Worm (Caenorhabditis elegans) whole organism, L4 larva: Measurements from ENCODE around the gene fsn-1.

Experiments used
- D1046.2 ChIP-seq: fragments of 200-800 bp; sonication (Bioruptor generic); IDR thresholded peaks from 2 replicates; pipeline ENCODE4 v1.3.6; 2022; ENCODE audit warnings: missing genetic modification characterization, missing compliant biosample characterization
- F10B5.3 ChIP-seq: sonication (generic microtip); optimal IDR thresholded peaks from 2 replicates; lab custom pipeline; 2016; ENCODE audit warnings: mild to moderate bottlenecking, missing genetic modification characterization, missing compliant biosample characterization
- R02D3.7 ChIP-seq: fragments of 150-350 bp; sonication (generic microtip); optimal IDR thresholded peaks from 3 replicates; lab custom pipeline; 2014; ENCODE audit warnings: missing biosample characterization, missing genetic modification characterization
- Y75B8A.6 ChIP-seq: fragments of 200-800 bp; sonication (Bioruptor generic); IDR thresholded peaks from 2 replicates; pipeline ENCODE4 v1.3.6; 2022; ENCODE audit warnings: missing genetic modification reagents, missing genetic modification characterization, missing compliant biosample characterization
- aha-1 ChIP-seq: fragments of 150-350 bp; peaks from one replicate; lab custom pipeline; 2014; ENCODE audit warnings: missing biosample characterization, missing genetic modification characterization
- arid-1 ChIP-seq: fragments of 200-800 bp; sonication (Bioruptor generic); conservative IDR thresholded peaks from 2 replicates; pipeline ENCODE4 v1.3.6; 2022; ENCODE audit warnings: missing genetic modification reagents, missing genetic modification characterization, missing compliant biosample characterization
- attf-4 ChIP-seq: sonication (generic microtip); optimal IDR thresholded peaks from 3 replicates; lab custom pipeline; 2017; ENCODE audit warnings: missing biosample characterization, missing genetic modification characterization
- ceh-20 ChIP-seq: fragments of 200-800 bp; sonication (Bioruptor generic); IDR thresholded peaks from 2 replicates; pipeline ENCODE4 v1.3.6; 2022; ENCODE audit warnings: missing genetic modification reagents, missing genetic modification characterization, missing compliant biosample characterization
- ceh-28 ChIP-seq: fragments of 150-350 bp; optimal IDR thresholded peaks from 2 replicates; lab custom pipeline; 2014; ENCODE audit warnings: missing biosample characterization, missing genetic modification reagents, missing genetic modification characterization
- ceh-32 ChIP-seq: sonication (generic microtip); optimal IDR thresholded peaks from 2 replicates; lab custom pipeline; 2016; ENCODE audit warnings: mild to moderate bottlenecking, missing genetic modification characterization, missing compliant biosample characterization; ENCODE audit not compliant: poor library complexity
- ceh-44 ChIP-seq: fragments of 200-800 bp; sonication (Bioruptor generic); IDR thresholded peaks from 2 replicates; pipeline ENCODE4 v1.3.6; 2022; ENCODE audit warnings: missing genetic modification reagents, missing genetic modification characterization, missing compliant biosample characterization
- ceh-82 ChIP-seq: sonication (generic microtip); optimal IDR thresholded peaks from 2 replicates; lab custom pipeline; 2017; ENCODE audit warnings: missing biosample characterization, missing genetic modification characterization
- ctbp-1 ChIP-seq: fragments of 200-800 bp; sonication (Bioruptor generic); IDR thresholded peaks from 2 replicates; pipeline ENCODE4 v1.3.6; 2022; ENCODE audit warnings: missing genetic modification reagents, missing genetic modification characterization, missing compliant biosample characterization
- daf-16 ChIP-seq, 3 experiments: sonication (generic microtip); optimal IDR thresholded peaks; 2 replicates each; lab custom pipeline; 2016 to 2017; ENCODE audit warnings: missing genetic modification characterization in 3 of 3, missing genetic modification reagents in 3 of 3, mild to moderate bottlenecking in 2 of 3, missing compliant biosample characterization in 2 of 3, missing biosample characterization in 1 of 3, moderate library complexity in 1 of 3
- dmd-6 ChIP-seq: fragments of 200-800 bp; sonication (Bioruptor generic); IDR thresholded peaks from 2 replicates; pipeline ENCODE4 v1.3.6; 2022; ENCODE audit warnings: missing genetic modification reagents, missing genetic modification characterization, missing compliant biosample characterization
- dmd-9 ChIP-seq: fragments of 200-800 bp; sonication (Bioruptor generic); IDR thresholded peaks from 2 replicates; pipeline ENCODE4 v1.3.6; 2022; ENCODE audit warnings: missing genetic modification reagents, missing genetic modification characterization, missing compliant biosample characterization
- dve-1 ChIP-seq: sonication (generic microtip); optimal IDR thresholded peaks from 2 replicates; lab custom pipeline; 2017; ENCODE audit warnings: antibody characterized with exemption, mild to moderate bottlenecking, missing genetic modification characterization, missing compliant biosample characterization; ENCODE audit not compliant: insufficient read depth
- hif-1 ChIP-seq, 2 experiments: sonication (generic microtip); optimal IDR thresholded peaks; 2 replicates each; lab custom pipeline; 2016 to 2017; ENCODE audit warnings: missing compliant biosample characterization in 2 of 2, missing genetic modification characterization in 2 of 2, missing genetic modification reagents in 2 of 2, missing genotype in 2 of 2, mild to moderate bottlenecking in 1 of 2
- hlh-11 ChIP-seq: fragments of 200-800 bp; sonication (Bioruptor generic); optimal IDR thresholded peaks from 2 replicates; lab custom pipeline; 2018; ENCODE audit warnings: mild to moderate bottlenecking, missing genetic modification characterization, missing compliant biosample characterization
- hlh-30 ChIP-seq: sonication (generic microtip); optimal IDR thresholded peaks from 2 replicates; lab custom pipeline; 2017; ENCODE audit warnings: antibody characterized with exemption, mild to moderate bottlenecking, missing genetic modification characterization, missing compliant biosample characterization; ENCODE audit not compliant: insufficient read depth
- jun-1 ChIP-seq: fragments of 150-350 bp; optimal IDR thresholded peaks from 2 replicates; lab custom pipeline; 2014; ENCODE audit warnings: missing biosample characterization, missing genetic modification reagents, missing genetic modification characterization
- lim-7 ChIP-seq: fragments of 200-800 bp; sonication (Bioruptor generic); IDR thresholded peaks from 2 replicates; pipeline ENCODE4 v1.3.6; 2022; ENCODE audit warnings: missing genetic modification characterization, missing compliant biosample characterization
- lin-38 ChIP-seq: fragments of 200-800 bp; sonication (Bioruptor generic); IDR thresholded peaks from 2 replicates; pipeline ENCODE4 v1.3.6; 2022; ENCODE audit warnings: missing genetic modification reagents, missing genetic modification characterization, missing compliant biosample characterization
- lin-39 ChIP-seq: fragments of 150-350 bp; optimal IDR thresholded peaks from 2 replicates; lab custom pipeline; 2014; ENCODE audit warnings: missing biosample characterization, missing genetic modification reagents, missing genetic modification characterization
- madf-5 ChIP-seq, 2 experiments: fragments of 200-800 bp; sonication (Bioruptor generic); IDR thresholded peaks; 2 replicates each; pipeline ENCODE4 v1.3.6; 2022; ENCODE audit warnings: missing compliant biosample characterization in 2 of 2, missing genetic modification characterization in 2 of 2
- mdt-29 ChIP-seq: fragments of 200-800 bp; sonication (Bioruptor generic); IDR thresholded peaks from 2 replicates; pipeline ENCODE4 v1.3.6; 2022; ENCODE audit warnings: missing genetic modification reagents, missing genetic modification characterization, missing compliant biosample characterization
- mxl-3 ChIP-seq: fragments of 200-800 bp; sonication (Bioruptor generic); optimal IDR thresholded peaks from 2 replicates; lab custom pipeline; 2018; ENCODE audit warnings: mild to moderate bottlenecking, missing genetic modification characterization, missing compliant biosample characterization
- nhr-102 ChIP-seq: sonication (generic microtip); optimal IDR thresholded peaks from 2 replicates; lab custom pipeline; 2016; ENCODE audit warnings: mild to moderate bottlenecking, missing genetic modification characterization, moderate library complexity, missing compliant biosample characterization
- nhr-28 ChIP-seq: fragments of 150-350 bp; optimal IDR thresholded peaks from 2 replicates; lab custom pipeline; 2014; ENCODE audit warnings: missing biosample characterization, missing genetic modification characterization
- nhr-42 ChIP-seq: fragments of 200-800 bp; sonication (Bioruptor generic); IDR thresholded peaks from 2 replicates; pipeline ENCODE4 v1.3.6; 2022; ENCODE audit warnings: missing genetic modification characterization, missing compliant biosample characterization
- nhr-48 ChIP-seq: sonication (generic microtip); optimal IDR thresholded peaks from 2 replicates; lab custom pipeline; 2016; ENCODE audit warnings: mild to moderate bottlenecking, missing genetic modification characterization, missing compliant biosample characterization
- nhr-6 ChIP-seq: fragments of 150-350 bp; optimal IDR thresholded peaks from 2 replicates; lab custom pipeline; 2014; ENCODE audit warnings: missing biosample characterization, missing genetic modification characterization
- nhr-77 ChIP-seq: fragments of 150-350 bp; optimal IDR thresholded peaks from 2 replicates; lab custom pipeline; 2014; ENCODE audit warnings: missing biosample characterization, missing genetic modification characterization
- php-3 ChIP-seq: fragments of 200-800 bp; sonication (Bioruptor generic); IDR thresholded peaks from 2 replicates; pipeline ENCODE4 v1.3.6; 2022; ENCODE audit warnings: missing genetic modification reagents, missing genetic modification characterization, missing compliant biosample characterization
- set-16 ChIP-seq: fragments of 200-800 bp; sonication (Bioruptor generic); IDR thresholded peaks from 2 replicates; pipeline ENCODE4 v1.3.6; 2022; ENCODE audit warnings: missing genetic modification reagents, missing genetic modification characterization, missing compliant biosample characterization
- skn-1 ChIP-seq: fragments of 150-350 bp; optimal IDR thresholded peaks from 2 replicates; lab custom pipeline; 2014; ENCODE audit warnings: missing biosample characterization, missing genetic modification characterization
- snpc-1.2 ChIP-seq: fragments of 200-800 bp; sonication (Bioruptor generic); IDR thresholded peaks from 2 replicates; pipeline ENCODE4 v1.3.6; 2022; ENCODE audit warnings: missing genetic modification reagents, missing genetic modification characterization, missing compliant biosample characterization
- spr-1 ChIP-seq: sonication (generic microtip); optimal IDR thresholded peaks from 2 replicates; lab custom pipeline; 2016; ENCODE audit warnings: mild to moderate bottlenecking, missing genetic modification characterization, missing compliant biosample characterization
- spr-3 ChIP-seq: fragments of 200-800 bp; sonication (Bioruptor generic); optimal IDR thresholded peaks from 2 replicates; lab custom pipeline; 2018; ENCODE audit warnings: mild to moderate bottlenecking, missing genetic modification characterization, missing compliant biosample characterization
- tra-1 ChIP-seq: fragments of 200-800 bp; sonication (Bioruptor generic); IDR thresholded peaks from 2 replicates; pipeline ENCODE4 v1.3.6; 2022; ENCODE audit warnings: missing genetic modification reagents, missing genetic modification characterization, missing compliant biosample characterization
- unc-62 ChIP-seq, 3 experiments: fragments of 150-350 bp in 1 of 3; sonication (generic microtip); optimal IDR thresholded peaks in 2 of 3; peaks in 1 of 3; 1 replicate in 1 of 3; 2 replicates in 2 of 3; lab custom pipeline; 2014 to 2017; ENCODE audit warnings: missing biosample characterization in 3 of 3, missing genetic modification characterization in 3 of 3, missing genetic modification reagents in 3 of 3, missing genotype in 1 of 3
- zag-1 ChIP-seq: fragments of 150-350 bp; optimal IDR thresholded peaks from 2 replicates; lab custom pipeline; 2014; ENCODE audit warnings: missing biosample characterization, missing genetic modification characterization
- zip-11 ChIP-seq: fragments of 200-800 bp; sonication (Bioruptor generic); IDR thresholded peaks from 2 replicates; pipeline ENCODE4 v1.3.6; 2022; ENCODE audit warnings: missing genetic modification characterization, missing compliant biosample characterization

fsn-1 gene

DNA sequence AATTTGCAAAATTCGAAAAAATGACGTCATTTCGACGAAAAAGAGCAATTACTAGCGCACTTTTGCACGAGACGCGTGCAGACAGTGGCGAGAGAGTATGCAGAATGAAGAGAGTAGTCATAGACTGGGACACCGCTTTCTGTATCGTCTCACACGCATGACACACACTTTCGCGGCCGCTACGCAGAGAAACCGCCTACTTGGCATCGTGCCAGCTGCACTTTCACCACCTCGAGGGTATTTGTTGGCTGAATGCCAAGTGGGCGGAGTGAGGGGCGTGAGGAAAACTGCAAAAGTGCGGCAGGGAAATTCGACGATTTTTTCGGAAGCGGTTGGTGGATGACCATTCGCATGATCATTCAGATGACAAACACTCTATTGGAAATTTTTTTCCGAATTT is 37.4 kb upstream of the fsn-1 start (continued):
- TF ChIP-seq nhr-77 (tag; lab: Kevin White, UChicago) (peak; percentile 96), spr-3 (peak; percentile 93), hlh-11 (tag; lab: Kevin White, UChicago) (peak; percentile 100), unc-62 (GFP tag; optimal IDR thresholded peaks at IDR 0.05 in 1 of 2; lab: Kevin White, UChicago) (peak; percentile 28 to 100), unc-62 (tag; optimal IDR thresholded peaks at IDR 0.05; lab: Kevin White, UChicago) (no peak), F10B5.3 (tag; lab: Kevin White, UChicago) (peak; percentile 88), ceh-32 (peak; percentile 88), spr-1 (tag; lab: Kevin White, UChicago) (peak; percentile 96), nhr-48 (peak; percentile 98), ceh-44 (GFP tag; lab: Robert Waterston, UW) (peak; percentile 58; the same call in 1 of the 2 replicates), skn-1 (peak; percentile 64), hlh-30 (peak; percentile 100), tra-1 (GFP tag; lab: Robert Waterston, UW) (peak; percentile 99), D1046.2 (GFP tag; lab: Robert Waterston, UW) (peak; percentile 93), aha-1 (tag; lab: Kevin White, UChicago) (peak; percentile 100), zag-1 (tag; lab: Kevin White, UChicago) (peak; percentile 62), R02D3.7 (no peak), hif-1 (tag; optimal IDR thresholded peaks at IDR 0.05; lab: Kevin White, UChicago) (peak; percentile 94 to 97), madf-5 (GFP tag; IDR thresholded peaks at IDR 0.05; lab: Robert Waterston, UW) (peak in 1 of 2 experiments; percentile 78; a peak in 1 of 4 replicates), mxl-3 (GFP tag; lab: Kevin White, UChicago) (peak; percentile 99), ceh-28 (tag; lab: Kevin White, UChicago) (peak; percentile 36), ceh-82 (tag; lab: Kevin White, UChicago) (peak; percentile 10), attf-4 (no peak), lin-39 (no peak), dmd-9 (GFP tag; lab: Robert Waterston, UW) (peak; percentile 96), nhr-102 (tag; lab: Kevin White, UChicago) (peak; percentile 98), dve-1 (tag; lab: Kevin White, UChicago) (peak; percentile 100), dmd-6 (GFP tag; lab: Robert Waterston, UW) (peak; percentile 100), daf-16 (GFP tag; optimal IDR thresholded peaks at IDR 0.05; lab: Kevin White, UChicago) (peak; percentile 78 to 97), daf-16 (tag; optimal IDR thresholded peaks at IDR 0.05; lab: Kevin White, UChicago) (peak; percentile 65), ctbp-1 (GFP tag; lab: Robert Waterston, UW) (peak; percentile 99), ceh-20 (GFP tag; lab: Robert Waterston, UW) (peak; percentile 99), lin-38 (GFP tag; lab: Robert Waterston, UW) (peak; percentile 94), snpc-1.2 (GFP tag; lab: Robert Waterston, UW) (peak; percentile 78), lim-7 (peak; percentile 73), Y75B8A.6 (peak; percentile 95), arid-1 (GFP tag; lab: Robert Waterston, UW) (peak; percentile 95), nhr-42 (GFP tag; lab: Robert Waterston, UW) (peak; percentile 96), php-3 (peak; percentile 97), nhr-6 (tag; lab: Kevin White, UChicago) (peak; percentile 97)

DNA sequence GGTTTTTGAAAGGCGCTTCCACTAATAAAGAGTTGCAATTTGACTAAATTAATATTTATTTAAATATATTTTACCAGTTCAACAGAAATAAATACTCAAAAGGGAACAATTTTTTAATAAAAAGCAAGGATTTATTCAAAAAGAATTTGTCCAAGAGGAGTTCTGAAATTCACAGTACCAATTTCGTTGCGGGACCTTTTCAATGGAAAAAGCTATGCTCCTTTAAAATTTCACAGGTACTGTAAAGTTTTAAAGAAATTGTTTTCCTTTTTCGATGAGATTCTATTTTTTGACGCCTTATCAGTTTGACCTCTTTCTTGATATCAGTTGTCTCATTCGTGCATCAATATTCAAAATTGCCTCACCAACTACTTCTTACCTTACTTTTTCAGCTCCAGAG is 36.9 kb upstream of the fsn-1 start, which contains the start of gene tag-340:
Gene tag-340 (plus strand): TSS at position 249 of the 400 bp plus-strand sequence.
- TF ChIP-seq dmd-6 (GFP tag; lab: Robert Waterston, UW) (no peak), zip-11 (GFP tag; lab: Robert Waterston, UW) (no peak), jun-1 (tag; lab: Kevin White, UChicago) (no peak), nhr-28 (tag; lab: Kevin White, UChicago) (peak; percentile 3), nhr-42 (GFP tag; lab: Robert Waterston, UW) (no peak), set-16 (GFP tag; lab: Robert Waterston, UW) (no peak), mdt-29 (no peak), daf-16 (GFP tag; optimal IDR thresholded peaks at IDR 0.05; lab: Kevin White, UChicago) (no peak), daf-16 (tag; optimal IDR thresholded peaks at IDR 0.05; lab: Kevin White, UChicago) (peak; percentile 42)
- TF ChIP-seq, all 104 proteins: peak for 2
